Worm (Caenorhabditis elegans): ENCODE results near the gene unc-83.

- no peak for TF ChIP-seq W03F9.2 (tag; optimal IDR thresholded peaks at IDR 0.05)
- no peak for TF ChIP-seq him-1 (tag; optimal IDR thresholded peaks at IDR 0.05)
- no peak for TF ChIP-seq dao-5 (tag; optimal IDR thresholded peaks at IDR 0.05)
Measured at ce11 chrV:6461250-6461649, 3.6 kb upstream of the unc-83 start.
